Fruit fly (Drosophila melanogaster): Measurements from ENCODE around the gene CG13877.
A peak's percentile ranks its signal among the peaks of the same experiment; 100 is the strongest.

The CG13877 gene

DNA sequence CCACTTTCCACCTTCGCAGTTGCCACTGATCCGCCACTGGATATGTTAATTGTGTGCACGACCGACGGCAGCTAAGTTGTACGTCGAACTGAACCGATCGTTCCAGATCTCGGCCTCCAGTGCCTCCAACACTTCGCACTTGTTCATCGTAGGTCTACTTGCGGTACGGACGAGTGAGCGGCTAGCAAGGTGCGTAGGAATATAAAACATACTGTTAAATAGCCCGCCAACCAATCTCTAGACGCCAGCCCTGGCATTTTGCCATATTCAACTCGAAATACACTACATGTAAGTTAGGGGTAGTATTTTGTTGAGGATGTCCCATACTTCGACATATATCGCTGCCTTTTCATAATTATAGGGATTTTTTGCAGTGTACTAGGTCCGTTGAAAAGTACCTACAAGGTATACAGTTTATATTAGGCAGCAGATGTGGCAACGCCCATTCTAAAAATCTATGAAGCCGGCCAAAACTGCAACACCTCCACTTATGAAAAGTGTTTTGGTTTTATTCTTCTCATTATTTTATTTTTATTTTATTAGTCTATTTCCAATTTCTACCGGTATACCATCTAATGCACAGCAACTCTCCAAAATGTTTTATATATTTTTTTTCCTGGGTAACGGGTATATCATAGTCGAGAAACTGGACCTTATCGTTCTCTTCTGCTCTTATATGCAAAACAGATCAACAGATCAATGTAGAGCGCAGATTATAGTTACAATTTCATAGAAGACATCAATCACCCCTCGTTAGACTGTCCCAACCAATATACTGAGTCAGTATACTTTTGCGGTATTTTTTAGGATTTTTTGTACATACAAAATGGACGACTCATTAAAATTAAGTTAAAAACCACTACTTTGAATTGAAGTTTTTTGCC is 5.4 kb downstream of the CG13877 start, which contains the start of the genes pyx and CG33229 (continued):
- TF ChIP-seq pita (GFP tag; optimal IDR thresholded peaks at IDR 0.05) (no peak), CG7963 (GFP tag; IDR thresholded peaks at IDR 0.05; ENCODE audit: partially characterized antibody) (no peak), CG16779 (GFP tag; IDR thresholded peaks at IDR 0.05) (peak; percentile 85), CG10321 (GFP tag; IDR thresholded peaks at IDR 0.05) (peak; percentile 5; the same call in 1 of the 2 replicates), org-1 (GFP tag; optimal IDR thresholded peaks at IDR 0.05) (peak; percentile 64), CG34376 (GFP tag; optimal IDR thresholded peaks at IDR 0.05) (peak; percentile 54), danr (GFP tag; IDR thresholded peaks at IDR 0.05) (peak; percentile 73), CG14710 (tag; optimal IDR thresholded peaks at IDR 0.05) (peak; percentile 77), gsb-n (tag; optimal IDR thresholded peaks at IDR 0.05) (no peak), CG14014 (GFP tag; IDR thresholded peaks at IDR 0.05) (peak; percentile 80), CG7372 (GFP tag; IDR thresholded peaks at IDR 0.05) (peak; percentile 87), CG10543 (GFP tag; optimal IDR thresholded peaks at IDR 0.05) (peak; percentile 84), Lhr (GFP tag; optimal IDR thresholded peaks at IDR 0.05) (peak; percentile 31), CG17612 (GFP tag; IDR thresholded peaks at IDR 0.05) (peak; percentile 50), CG15269 (tag; optimal IDR thresholded peaks at IDR 0.05) (peak; percentile 88), CG32532 (GFP tag; IDR thresholded peaks at IDR 0.05) (peak; percentile 93), CG17568 (GFP tag; optimal IDR thresholded peaks at IDR 0.05) (no peak), CG9797 (GFP tag; optimal IDR thresholded peaks at IDR 0.05) (peak; percentile 20), Spps (tag; optimal IDR thresholded peaks at IDR 0.05) (no peak), Pdp1 (GFP tag; optimal IDR thresholded peaks at IDR 0.05) (peak; percentile 67 to 85), eve (GFP tag; optimal IDR thresholded peaks at IDR 0.05) (no peak), Optix (GFP tag; IDR thresholded peaks at IDR 0.05) (peak; percentile 71), unpg (GFP tag; optimal IDR thresholded peaks at IDR 0.05) (peak; percentile 74), CG2120 (GFP tag; optimal IDR thresholded peaks at IDR 0.05) (peak; percentile 96), CG7987 (GFP tag; optimal IDR thresholded peaks at IDR 0.05) (peak; percentile 18), CG4404 (GFP tag; IDR thresholded peaks at IDR 0.05) (peak; percentile 80), zen2 (GFP tag; IDR thresholded peaks at IDR 0.05; ENCODE audit: partially characterized antibody) (no peak), insv (GFP tag; optimal IDR thresholded peaks at IDR 0.05) (peak in 1 of 2 experiments; percentile 57), pfk (GFP tag; optimal IDR thresholded peaks at IDR 0.05) (no peak), Hand (GFP tag; optimal IDR thresholded peaks at IDR 0.05) (peak; percentile 63), Fer3 (tag; optimal IDR thresholded peaks at IDR 0.05) (peak; percentile 86), Hey (tag; optimal IDR thresholded peaks at IDR 0.05) (peak; percentile 44), NC2α (GFP tag; optimal IDR thresholded peaks at IDR 0.05) (no peak), amos (GFP tag; IDR thresholded peaks at IDR 0.05; ENCODE audit: partially characterized antibody) (peak; percentile 17; the same call in 1 of the 2 replicates), dati (GFP tag; IDR thresholded peaks at IDR 0.05) (no peak), jumu (GFP tag; optimal IDR thresholded peaks at IDR 0.05) (peak; percentile 70), CG2129 (GFP tag; IDR thresholded peaks at IDR 0.05; ENCODE audit: partially characterized antibody) (no peak), CG16815 (GFP tag; optimal IDR thresholded peaks at IDR 0.05) (peak; percentile 86), hbn (GFP tag; IDR thresholded peaks at IDR 0.05; ENCODE audit: partially characterized antibody) (no peak), CG8089 (GFP tag; optimal IDR thresholded peaks at IDR 0.05) (peak; percentile 66), chif (GFP tag; optimal IDR thresholded peaks at IDR 0.05) (peak; percentile 73 to 79), CG33213 (GFP tag; optimal IDR thresholded peaks at IDR 0.05) (peak; percentile 31), CG9437 (GFP tag; optimal IDR thresholded peaks at IDR 0.05) (peak; percentile 83), z (GFP tag; IDR thresholded peaks at IDR 0.05) (no peak), Bteb2 (GFP tag; optimal IDR thresholded peaks at IDR 0.05) (peak; percentile 80), CG12071 (GFP tag; optimal IDR thresholded peaks at IDR 0.05) (peak; percentile 70), CG10431 (GFP tag; optimal IDR thresholded peaks at IDR 0.05) (peak; percentile 78), CG18619 (GFP tag; optimal IDR thresholded peaks at IDR 0.05) (peak; percentile 87)
